Fruit fly (Drosophila melanogaster) whole organism, embryonic: ENCODE data around the gene Mrgn1.

Source experiments
- Aef1 ChIP-seq: fragments of 200-800 bp; sonication (Bioruptor generic); IDR thresholded peaks from 3 replicates; pipeline ENCODE4 v1.3.6; 2022; ENCODE audit warnings: missing biosample characterization, missing genetic modification characterization
- CG11085 ChIP-seq: fragments of 200-800 bp; sonication (Bioruptor generic); IDR thresholded peaks from 2 replicates; pipeline ENCODE4 v1.3.6; 2022; ENCODE audit warnings: missing biosample characterization, missing genetic modification characterization
- CG11247 ChIP-seq: fragments of 200-800 bp; sonication (Bioruptor generic); IDR thresholded peaks from 2 replicates; pipeline ENCODE4 v1.3.6; 2022; ENCODE audit warnings: missing biosample characterization, missing genetic modification characterization
- CG12744 ChIP-seq: fragments of 200-800 bp; sonication (Bioruptor generic); optimal IDR thresholded peaks from 2 replicates; lab custom pipeline; 2016; ENCODE audit warnings: missing biosample characterization, missing genetic modification characterization
- CG15011 ChIP-seq: fragments of 200-800 bp; sonication (Bioruptor generic); optimal IDR thresholded peaks from 3 replicates; lab custom pipeline; 2018; ENCODE audit warnings: missing biosample characterization, mild to moderate bottlenecking, missing genetic modification characterization
- CG1529 ChIP-seq: fragments of 200-800 bp; sonication (Bioruptor generic); optimal IDR thresholded peaks from 3 replicates; lab custom pipeline; 2018; ENCODE audit warnings: missing biosample characterization, missing genetic modification characterization
- CG17328 ChIP-seq: fragments of 200-800 bp; sonication (Bioruptor generic); IDR thresholded peaks from 2 replicates; pipeline ENCODE4 v1.3.6; 2022; ENCODE audit warnings: missing biosample characterization, missing genetic modification characterization
- CG18476 ChIP-seq: fragments of 200-800 bp; sonication (Bioruptor generic); optimal IDR thresholded peaks from 2 replicates; lab custom pipeline; 2016; ENCODE audit warnings: missing biosample characterization, mild to moderate bottlenecking, missing genetic modification characterization
- CG32772 ChIP-seq: fragments of 200-800 bp; sonication (Bioruptor generic); IDR thresholded peaks from 2 replicates; pipeline ENCODE4 v1.3.6; 2022; ENCODE audit warnings: missing biosample characterization, missing genetic modification characterization
- CG4282 ChIP-seq: fragments of 200-800 bp; sonication (Bioruptor generic); optimal IDR thresholded peaks from 2 replicates; lab custom pipeline; 2016; ENCODE audit warnings: missing biosample characterization, missing genetic modification characterization
- CG8359 ChIP-seq: fragments of 200-800 bp; sonication (Bioruptor generic); optimal IDR thresholded peaks from 2 replicates; lab custom pipeline; 2017; ENCODE audit warnings: missing biosample characterization, mild to moderate bottlenecking, missing genetic modification characterization, borderline replicate concordance
- CG8478 ChIP-seq: fragments of >200 bp; optimal IDR thresholded peaks from 2 replicates; lab custom pipeline; 2018
- CG8765 ChIP-seq: fragments of 200-800 bp; sonication (Bioruptor generic); IDR thresholded peaks from 2 replicates; pipeline ENCODE4 v1.3.6; 2022; ENCODE audit warnings: missing biosample characterization, missing genetic modification characterization
- CG8924 ChIP-seq: fragments of 200-800 bp; optimal IDR thresholded peaks from 3 replicates; lab custom pipeline; 2019; ENCODE audit warnings: missing biosample characterization, mild to moderate bottlenecking, missing genetic modification characterization, moderate library complexity
- CG9215 ChIP-seq: fragments of 200-800 bp; sonication (Bioruptor generic); IDR thresholded peaks from 2 replicates; pipeline ENCODE4 v1.3.6; 2022; ENCODE audit warnings: missing biosample characterization, missing genetic modification characterization
- CG9876 ChIP-seq: fragments of 200-800 bp; sonication (Bioruptor generic); optimal IDR thresholded peaks from 2 replicates; lab custom pipeline; 2016; ENCODE audit warnings: missing biosample characterization, missing genetic modification characterization
- Dbx ChIP-seq: fragments of 200-800 bp; sonication (Bioruptor generic); IDR thresholded peaks from 3 replicates; pipeline ENCODE4 v1.3.6; 2022; ENCODE audit warnings: missing biosample characterization, missing genetic modification characterization
- Dip2 ChIP-seq: fragments of 200-800 bp; sonication (Bioruptor generic); IDR thresholded peaks from 2 replicates; pipeline ENCODE4 v1.3.6; 2022; ENCODE audit warnings: missing biosample characterization, missing genetic modification characterization
- Dip3 ChIP-seq: fragments of 200-800 bp; sonication (Bioruptor generic); optimal IDR thresholded peaks from 3 replicates; lab custom pipeline; 2016; ENCODE audit warnings: missing biosample characterization, missing genetic modification characterization
- Dp ChIP-seq: fragments of 200-800 bp; sonication (Bioruptor generic); optimal IDR thresholded peaks from 2 replicates; lab custom pipeline; 2018; ENCODE audit warnings: missing biosample characterization, mild to moderate bottlenecking, missing genetic modification characterization, moderate library complexity
- Elba2 ChIP-seq: fragments of 200-800 bp; sonication (Bioruptor generic); optimal IDR thresholded peaks from 3 replicates; lab custom pipeline; 2016; ENCODE audit warnings: missing biosample characterization, missing genetic modification characterization
- Ets97D ChIP-seq: fragments of 200-800 bp; sonication (Bioruptor generic); optimal IDR thresholded peaks from 3 replicates; lab custom pipeline; 2016; ENCODE audit warnings: missing biosample characterization, missing genetic modification characterization
- Fer2 ChIP-seq: fragments of 200-800 bp; sonication (Bioruptor generic); optimal IDR thresholded peaks from 2 replicates; lab custom pipeline; 2018; ENCODE audit warnings: missing biosample characterization, mild to moderate bottlenecking, missing genetic modification characterization, moderate library complexity
- MBD-R2 ChIP-seq: fragments of 200-800 bp; sonication (Bioruptor generic); IDR thresholded peaks from 2 replicates; pipeline ENCODE4 v1.3.6; 2022; ENCODE audit warnings: missing biosample characterization, missing genetic modification characterization
- Mrtf ChIP-seq: fragments of 200-800 bp; sonication (Bioruptor generic); IDR thresholded peaks from 3 replicates; pipeline ENCODE4 v1.3.6; 2022; ENCODE audit warnings: missing biosample characterization, missing genetic modification characterization
- Nf-YB ChIP-seq: fragments of 200-800 bp; sonication (Bioruptor generic); optimal IDR thresholded peaks from 3 replicates; lab custom pipeline; 2019; ENCODE audit warnings: missing biosample characterization, mild to moderate bottlenecking, missing genetic modification characterization, moderate library complexity
- Taf1 ChIP-seq: fragments of 200-800 bp; sonication (Bioruptor generic); IDR thresholded peaks from 2 replicates; pipeline ENCODE4 v1.3.6; 2022; ENCODE audit warnings: missing biosample characterization, missing genetic modification characterization
- ase ChIP-seq: fragments of 200-800 bp; sonication (Bioruptor generic); IDR thresholded peaks from 3 replicates; pipeline ENCODE4 v1.3.6; 2022; ENCODE audit warnings: missing biosample characterization, missing genetic modification characterization
- bbx ChIP-seq: fragments of 200-800 bp; sonication (Bioruptor generic); IDR thresholded peaks from 2 replicates; pipeline ENCODE4 v1.3.6; 2022; ENCODE audit warnings: missing biosample characterization, missing genetic modification characterization; ENCODE audit not compliant: partially characterized antibody
- bsh ChIP-seq, 2 experiments: fragments of 200-800 bp; sonication (Bioruptor generic); optimal IDR thresholded peaks; 2 replicates each; lab custom pipeline; 2017 to 2018; ENCODE audit warnings: mild to moderate bottlenecking in 2 of 2, missing biosample characterization in 2 of 2, missing genetic modification characterization in 2 of 2, moderate library complexity in 1 of 2
- caup ChIP-seq: fragments of 200-800 bp; sonication (Bioruptor generic); optimal IDR thresholded peaks from 3 replicates; lab custom pipeline; 2017; ENCODE audit warnings: missing biosample characterization, mild to moderate bottlenecking, missing genetic modification characterization, moderate library complexity; ENCODE audit not compliant: severe bottlenecking
- corto ChIP-seq: fragments of 200-800 bp; sonication (Bioruptor generic); optimal IDR thresholded peaks from 2 replicates; lab custom pipeline; 2016; ENCODE audit warnings: missing biosample characterization, mild to moderate bottlenecking, missing genetic modification characterization, moderate library complexity
- croc ChIP-seq: fragments of 200-800 bp; sonication (Bioruptor generic); conservative IDR thresholded peaks from 3 replicates; pipeline ENCODE4 v1.3.6; 2022; ENCODE audit warnings: missing biosample characterization, missing genetic modification characterization
- dimm ChIP-seq: fragments of 200-800 bp; sonication (Bioruptor generic); IDR thresholded peaks from 2 replicates; pipeline ENCODE4 v1.3.6; 2022; ENCODE audit warnings: missing biosample characterization, missing genetic modification characterization
- dpn ChIP-seq, 2 experiments: fragments of 200-800 bp; sonication (Bioruptor generic); optimal IDR thresholded peaks; 3 replicates each; lab custom pipeline; 2016; ENCODE audit warnings: missing biosample characterization in 2 of 2, missing genetic modification characterization in 2 of 2
- fd96Cb ChIP-seq: fragments of 200-800 bp; sonication (Bioruptor generic); optimal IDR thresholded peaks from 2 replicates; lab custom pipeline; 2018; ENCODE audit warnings: missing biosample characterization, mild to moderate bottlenecking, missing genetic modification characterization, moderate library complexity
- gsb-n ChIP-seq: fragments of 200-800 bp; sonication (Bioruptor generic); optimal IDR thresholded peaks from 3 replicates; lab custom pipeline; 2018; ENCODE audit warnings: missing biosample characterization, mild to moderate bottlenecking, missing genetic modification characterization
- kni ChIP-seq: fragments of 200-800 bp; sonication (Bioruptor generic); optimal IDR thresholded peaks from 3 replicates; lab custom pipeline; 2017; ENCODE audit warnings: mild to moderate bottlenecking, missing biosample characterization, missing genetic modification reagents, missing genetic modification characterization
- lmd ChIP-seq: fragments of 200-800 bp; sonication (Bioruptor generic); IDR thresholded peaks from 2 replicates; pipeline ENCODE4 v1.3.6; 2022; ENCODE audit warnings: missing biosample characterization, missing genetic modification characterization
- maf-S ChIP-seq: fragments of 200-800 bp; sonication (Bioruptor generic); optimal IDR thresholded peaks from 2 replicates; lab custom pipeline; 2016; ENCODE audit warnings: missing biosample characterization, missing genetic modification characterization
- nom ChIP-seq: fragments of 200-800 bp; sonication (Bioruptor generic); optimal IDR thresholded peaks from 2 replicates; lab custom pipeline; 2017; ENCODE audit warnings: missing biosample characterization, missing genetic modification characterization, mild to moderate bottlenecking, moderate library complexity, missing genetic modification reagents
- phol ChIP-seq: fragments of 200-800 bp; sonication (Bioruptor generic); optimal IDR thresholded peaks from 3 replicates; lab custom pipeline; 2018; ENCODE audit warnings: missing biosample characterization, mild to moderate bottlenecking, missing genetic modification characterization, moderate library complexity
- pros ChIP-seq: fragments of 200-800 bp; sonication (Bioruptor generic); optimal IDR thresholded peaks from 3 replicates; lab custom pipeline; 2019; ENCODE audit warnings: missing biosample characterization, mild to moderate bottlenecking, missing genetic modification characterization, moderate library complexity
- shn ChIP-seq: fragments of 200-800 bp; sonication (Bioruptor generic); optimal IDR thresholded peaks from 3 replicates; lab custom pipeline; 2016; ENCODE audit warnings: missing biosample characterization, missing genetic modification characterization
- sima ChIP-seq: fragments of 200-800 bp; sonication (Bioruptor generic); optimal IDR thresholded peaks from 2 replicates; lab custom pipeline; 2016; ENCODE audit warnings: missing biosample characterization, missing genetic modification characterization
- sob ChIP-seq: fragments of 200-800 bp; sonication (Bioruptor generic); IDR thresholded peaks from 2 replicates; pipeline ENCODE4 v1.3.6; 2022; ENCODE audit warnings: missing biosample characterization, missing genetic modification characterization
- sr ChIP-seq: fragments of 200-800 bp; sonication (Bioruptor generic); IDR thresholded peaks from 3 replicates; pipeline ENCODE4 v1.3.6; 2022; ENCODE audit warnings: missing biosample characterization, missing genetic modification characterization
- ssp ChIP-seq: fragments of 200-800 bp; sonication (Bioruptor generic); IDR thresholded peaks from 2 replicates; pipeline ENCODE4 v1.3.6; 2022; ENCODE audit warnings: missing biosample characterization, missing genetic modification characterization
- wdn ChIP-seq: fragments of 200-800 bp; sonication (Bioruptor generic); IDR thresholded peaks from 2 replicates; pipeline ENCODE4 v1.3.6; 2022; ENCODE audit warnings: missing biosample characterization, missing genetic modification characterization
- z ChIP-seq: fragments of 200-800 bp; sonication (Bioruptor generic); IDR thresholded peaks from 3 replicates; pipeline ENCODE4 v1.3.6; 2022; ENCODE audit warnings: missing biosample characterization, missing genetic modification characterization
- zfh2 ChIP-seq: fragments of 200-800 bp; sonication (Bioruptor generic); optimal IDR thresholded peaks from 2 replicates; lab custom pipeline; 2016; ENCODE audit warnings: missing biosample characterization, missing genetic modification characterization

Mrgn1 gene

DNA sequence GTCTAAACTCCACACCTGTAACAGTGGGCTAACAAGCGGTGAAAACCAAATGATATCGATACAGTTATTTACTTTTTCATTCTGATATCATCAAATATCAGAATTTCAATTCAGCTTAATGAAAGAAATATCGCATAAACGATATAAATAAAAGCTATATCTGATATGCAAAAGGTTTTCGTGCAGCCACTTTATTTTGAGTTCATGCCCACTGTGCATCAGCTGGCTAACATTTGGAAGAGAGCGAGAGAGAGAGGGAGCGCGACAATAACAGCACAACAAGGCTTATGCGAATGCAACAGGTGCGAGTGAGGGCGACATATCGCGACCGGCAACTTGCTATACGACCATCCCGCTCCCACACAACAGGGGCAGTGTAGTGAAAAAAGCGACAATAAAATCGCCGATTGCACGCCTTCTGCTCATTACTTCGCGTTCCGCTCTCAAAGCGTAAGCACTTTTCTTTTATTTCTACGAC is 17.7 kb upstream of the Mrgn1 start, which contains the start of gene CG11151 (continued):
- TF ChIP-seq Fer2 (peak; percentile 93), pros (GFP tag; lab: Kevin White, UChicago) (peak; percentile 65), gsb-n (tag; lab: Kevin White, UChicago) (peak; percentile 98), bsh (GFP tag; optimal IDR thresholded peaks at IDR 0.05; lab: Kevin White, UChicago) (peak; percentile 96 to 98), wdn (GFP tag; lab: Robert Waterston, UW) (peak; percentile 94), bbx (GFP tag; lab: Robert Waterston, UW) (peak; percentile 50; the same call in 1 of the 2 replicates), CG8478 (lab: Kevin White, UChicago) (peak; percentile 96), CG8924 (tag; lab: Kevin White, UChicago) (peak; percentile 98), Ets97D (GFP tag; lab: Kevin White, UChicago) (peak; percentile 86), MBD-R2 (GFP tag; lab: Robert Waterston, UW) (peak; percentile 92), sr (GFP tag; lab: Robert Waterston, UW) (peak; percentile 61; the same call in 1 of the 3 replicates), CG17328 (GFP tag; lab: Robert Waterston, UW) (peak; percentile 96), Nf-YB (GFP tag; lab: Kevin White, UChicago) (peak; percentile 87), zfh2 (GFP tag; lab: Kevin White, UChicago) (peak; percentile 96), ase (peak; percentile 95), CG12744 (peak; percentile 95), CG1529 (GFP tag; lab: Kevin White, UChicago) (peak; percentile 95), ssp (peak; percentile 85), Elba2 (peak; percentile 87), CG15011 (GFP tag; lab: Kevin White, UChicago) (peak; percentile 93), phol (peak; percentile 95), Dip3 (GFP tag; lab: Kevin White, UChicago) (peak; percentile 95), CG9876 (GFP tag; lab: Kevin White, UChicago) (peak; percentile 93), CG4282 (GFP tag; lab: Kevin White, UChicago) (peak; percentile 98), kni (GFP tag; lab: Kevin White, UChicago) (peak; percentile 83), Dbx (peak; percentile 93), CG8359 (peak; percentile 91), shn (peak; percentile 98), CG32772 (GFP tag; lab: Robert Waterston, UW) (peak; percentile 94), nom (GFP tag; lab: Kevin White, UChicago) (peak; percentile 95), dpn (GFP tag; optimal IDR thresholded peaks at IDR 0.05; lab: Kevin White, UChicago) (peak; percentile 97), Dip2 (GFP tag; lab: Robert Waterston, UW) (peak; percentile 19; the same call in 1 of the 2 replicates), CG18476 (GFP tag; lab: Kevin White, UChicago) (peak; percentile 95), sob (GFP tag; lab: Robert Waterston, UW) (peak; percentile 94), croc (GFP tag; lab: Robert Waterston, UW) (peak; percentile 90), z (peak; percentile 47; the same call in 1 of the 3 replicates), dimm (no peak; the same call in 1 of the 2 replicates), CG8765 (peak; percentile 88), CG9215 (GFP tag; lab: Robert Waterston, UW) (peak; percentile 88), Dp (GFP tag; lab: Kevin White, UChicago) (peak; percentile 38), Mrtf (GFP tag; lab: Robert Waterston, UW) (peak; percentile 93), maf-S (GFP tag; lab: Kevin White, UChicago) (peak; percentile 96), lmd (GFP tag; lab: Robert Waterston, UW) (peak; percentile 93), fd96Cb (tag; lab: Kevin White, UChicago) (peak; percentile 98), corto (peak; percentile 86), CG11247 (peak; percentile 89), caup (peak; percentile 95), CG11085 (GFP tag; lab: Robert Waterston, UW) (peak; percentile 92), Aef1 (GFP tag; lab: Robert Waterston, UW) (peak; percentile 92), Taf1 (GFP tag; lab: Robert Waterston, UW) (peak; percentile 89), sima (GFP tag; lab: Kevin White, UChicago) (peak; percentile 89)
